Fruit fly (Drosophila melanogaster) whole organism, adult: ENCODE measurements around the gene CG43138.

Experiments used
- CG12768 ChIP-seq: fragments of 200-800 bp; sonication (Bioruptor generic); optimal IDR thresholded peaks from 2 replicates; lab custom pipeline; 2017; ENCODE audit warnings: missing biosample characterization, missing genetic modification characterization, mild to moderate bottlenecking, moderate library complexity, missing genetic modification reagents
- CG14711 ChIP-seq: fragments of 200-800 bp; sonication (Bioruptor generic); optimal IDR thresholded peaks from 2 replicates; lab custom pipeline; 2018; ENCODE audit warnings: missing biosample characterization, mild to moderate bottlenecking, missing genetic modification characterization, moderate library complexity
- CG7045 ChIP-seq: fragments of 200-800 bp; sonication (Bioruptor generic); optimal IDR thresholded peaks from 2 replicates; lab custom pipeline; 2017; ENCODE audit warnings: missing biosample characterization, mild to moderate bottlenecking, missing genetic modification characterization
- CG7101 ChIP-seq: fragments of 200-800 bp; sonication (Bioruptor generic); optimal IDR thresholded peaks from 2 replicates; lab custom pipeline; 2018; ENCODE audit warnings: missing biosample characterization, mild to moderate bottlenecking, missing genetic modification characterization, moderate library complexity
- Clk ChIP-seq: fragments of 200-800 bp; sonication (Bioruptor generic); optimal IDR thresholded peaks from 2 replicates; lab custom pipeline; 2017; ENCODE audit warnings: missing biosample characterization, missing genetic modification characterization
- Crg-1 ChIP-seq: fragments of 200-800 bp; sonication (Bioruptor generic); optimal IDR thresholded peaks from 2 replicates; lab custom pipeline; 2016; ENCODE audit warnings: missing biosample characterization, missing genetic modification characterization
- Mnt ChIP-seq: fragments of 200-800 bp; sonication (Bioruptor generic); optimal IDR thresholded peaks from 2 replicates; lab custom pipeline; 2016; ENCODE audit warnings: missing biosample characterization, mild to moderate bottlenecking, missing genetic modification characterization
- kay ChIP-seq: fragments of 200-800 bp; sonication (Bioruptor generic); peaks from one replicate; lab custom pipeline; 2016; ENCODE audit warnings: missing biosample characterization, missing genetic modification characterization, borderline replicate concordance
- ovo ChIP-seq: fragments of 200-800 bp; sonication (Bioruptor generic); optimal IDR thresholded peaks from 2 replicates; lab custom pipeline; 2016; ENCODE audit warnings: missing biosample characterization, missing genetic modification characterization
- tj ChIP-seq: fragments of 200-800 bp; sonication (Bioruptor generic); optimal IDR thresholded peaks from 3 replicates; lab custom pipeline; 2017; ENCODE audit warnings: missing biosample characterization, mild to moderate bottlenecking, missing genetic modification characterization, moderate library complexity
- toe ChIP-seq: fragments of 200-800 bp; sonication (Bioruptor generic); optimal IDR thresholded peaks from 2 replicates; lab custom pipeline; 2016; ENCODE audit warnings: missing biosample characterization, missing genetic modification characterization

CG43138 gene

dm6 chrX:7573990-7574389 is 45.9 kb downstream of the CG43138 start, which contains the start of gene CG11369:
Gene CG11369 (plus strand): TSS chrX:7574290.
- TF ChIP-seq CG14711 (no peak), Clk (GFP tag; lab: Kevin White, UChicago) (no peak), ovo (GFP tag; lab: Kevin White, UChicago) (no peak), Crg-1 (no peak), CG7101 (tag; lab: Kevin White, UChicago) (no peak), CG7045 (GFP tag; lab: Kevin White, UChicago) (no peak), Mnt (GFP tag; lab: Kevin White, UChicago) (no peak), kay (GFP tag; lab: Kevin White, UChicago) (no peak), CG12768 (no peak), tj (GFP tag; lab: Kevin White, UChicago) (no peak), toe (GFP tag; lab: Kevin White, UChicago) (no peak)
